Worm (Caenorhabditis elegans) whole organism, midembryonic: ENCODE measurements around the gene lin-29.

Source experiments
- T22C8.4 ChIP-seq: fragments of 200-800 bp; sonication (Bioruptor generic); IDR thresholded peaks from 2 replicates; pipeline ENCODE4 v1.3.6; 2022; ENCODE audit warnings: missing genetic modification characterization, missing compliant biosample characterization
- cog-1 ChIP-seq: sonication (generic microtip); optimal IDR thresholded peaks from 2 replicates; lab custom pipeline; 2016; ENCODE audit warnings: missing genetic modification characterization, missing compliant biosample characterization
- flt-1 ChIP-seq: fragments of 200-800 bp; sonication (Bioruptor generic); IDR thresholded peaks from 2 replicates; pipeline ENCODE4 v1.3.6; 2022; ENCODE audit warnings: missing genetic modification characterization, missing compliant biosample characterization
- klf-2 ChIP-seq: fragments of 200-800 bp; sonication (Bioruptor generic); conservative IDR thresholded peaks from 2 replicates; pipeline ENCODE4 v1.3.6; 2022; ENCODE audit warnings: missing genetic modification reagents, missing genetic modification characterization, missing compliant biosample characterization
- med-1 ChIP-seq: sonication (generic microtip); optimal IDR thresholded peaks from 2 replicates; lab custom pipeline; 2017; ENCODE audit warnings: missing genetic modification characterization, mild to moderate bottlenecking, missing compliant biosample characterization, antibody characterized with exemption, missing genetic modification reagents; ENCODE audit not compliant: insufficient read depth
- ref-1 ChIP-seq: fragments of 200-800 bp; sonication (Bioruptor generic); conservative IDR thresholded peaks from 2 replicates; pipeline ENCODE4 v1.3.6; 2022; ENCODE audit warnings: missing genetic modification reagents, missing genetic modification characterization, missing compliant biosample characterization
- ztf-23 ChIP-seq: fragments of 200-800 bp; sonication (Bioruptor generic); IDR thresholded peaks from 2 replicates; pipeline ENCODE4 v1.3.6; 2022; ENCODE audit warnings: missing genetic modification reagents, missing genetic modification characterization, missing compliant biosample characterization
- ztf-29 ChIP-seq: fragments of 200-800 bp; sonication (Bioruptor generic); IDR thresholded peaks from 2 replicates; pipeline ENCODE4 v1.3.6; 2022; ENCODE audit warnings: missing genetic modification reagents, missing genetic modification characterization, missing compliant biosample characterization

DNA sequence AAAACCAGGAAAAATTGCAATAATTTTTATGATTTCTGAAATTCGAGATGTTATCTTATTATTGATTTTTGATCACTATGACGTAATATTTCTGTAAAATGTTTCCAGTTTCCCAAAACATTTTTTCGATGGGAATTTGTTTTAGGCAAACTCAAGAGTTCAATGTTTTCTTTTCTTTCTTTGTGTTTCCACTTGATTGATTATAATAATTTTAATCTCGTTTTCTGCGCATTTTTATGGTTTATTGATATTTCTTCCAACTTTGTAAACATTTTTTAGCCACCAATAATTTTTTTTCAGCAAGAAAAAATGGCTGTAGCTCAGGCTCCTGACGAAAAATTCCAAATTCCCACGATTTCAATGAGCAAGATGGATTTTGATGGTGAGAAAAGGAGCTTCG, 19.1 kb upstream of the lin-29 start, which contains the start of gene W03C9.6:
- TF ChIP-seq cog-1 (tag; lab: Kevin White, UChicago) (no peak), med-1 (no peak), flt-1 (no peak), ztf-29 (GFP tag; lab: Robert Waterston, UW) (no peak), ztf-23 (GFP tag; lab: Robert Waterston, UW) (no peak), T22C8.4 (GFP tag; lab: Robert Waterston, UW) (no peak), klf-2 (no peak), ref-1 (GFP tag; lab: Robert Waterston, UW) (no peak)
